Fruit fly (Drosophila melanogaster) ovary, adult (tissue): Measurements from ENCODE around the gene CG11791.

Source experiments
- CG17801 ChIP-seq: fragments of 200-800 bp; optimal IDR thresholded peaks from 2 replicates; lab custom pipeline; 2019; ENCODE audit warnings: missing biosample characterization, mild to moderate bottlenecking, missing genetic modification characterization, moderate library complexity; ENCODE audit not compliant: partially characterized antibody

The CG11791 gene

dm6 chr3R:25044816-25045551 is 4.4 kb upstream of the CG11791 start, which contains the start of gene 5PtaseI:
Gene 5PtaseI (minus strand): TSS chr3R:25045151.
- TF ChIP-seq CG17801 (GFP tag; lab: Kevin White, UChicago) = no peak

- TF ChIP-seq CG17801 (GFP tag; lab: Kevin White, UChicago) = no peak
Observed at dm6 chr3R:25046023-25046422, 3.4 kb upstream of the CG11791 start, which contains the start of gene CG11786. Gene CG11786 (plus strand): TSS chr3R:25046323.

dm6 chr3R:25047504-25047903 is 1.9 kb upstream of the CG11791 start, which contains the start of gene CG11790:
Gene CG11790 (plus strand): TSS chr3R:25047706.
- TF ChIP-seq CG17801 (GFP tag; lab: Kevin White, UChicago) = peak; percentile 38

- peak; percentile 88 for TF ChIP-seq CG17801 (GFP tag; lab: Kevin White, UChicago)
Observed at dm6 chr3R:25049742-25050517, 514 bp downstream of the CG11791 start.

dm6 chr3R:25050649-25051048 is 1.2 kb downstream of the CG11791 start:
- TF ChIP-seq CG17801 (GFP tag; lab: Kevin White, UChicago) = no peak

- TF ChIP-seq CG17801 (GFP tag; lab: Kevin White, UChicago) = no peak
Observed at dm6 chr3R:25051441-25052097, 2.2 kb downstream of the CG11791 start.

- peak; percentile 32 for TF ChIP-seq CG17801 (GFP tag; lab: Kevin White, UChicago)
Observed at dm6 chr3R:25054451-25055188, 5.2 kb downstream of the CG11791 start, which contains the start of gene CG31109. Gene CG31109 (minus strand): TSS chr3R:25054653.

dm6 chr3R:25056016-25056415 is 6.6 kb downstream of the CG11791 start, which contains the start of the genes CG31111 and stac:
Gene CG31111 (minus strand): TSS chr3R:25056177.
Gene stac (plus strand): TSS chr3R:25056286.
- no peak for TF ChIP-seq CG17801 (GFP tag; lab: Kevin White, UChicago)

dm6 chr3R:25056488-25057157 is 7.2 kb downstream of the CG11791 start:
- TF ChIP-seq CG17801 (GFP tag; lab: Kevin White, UChicago) = no peak

- no peak for TF ChIP-seq CG17801 (GFP tag; lab: Kevin White, UChicago)
Observed at dm6 chr3R:25060462-25060861, 11.0 kb downstream of the CG11791 start.

- peak; percentile 39 for TF ChIP-seq CG17801 (GFP tag; lab: Kevin White, UChicago)
Observed at dm6 chr3R:25064907-25065841, 15.8 kb downstream of the CG11791 start, which contains the start of the genes veli and PQBP1. Gene veli (minus strand): TSS chr3R:25065591. Gene PQBP1 (plus strand): TSS chr3R:25065791.

dm6 chr3R:25066856-25067255 is 17.4 kb downstream of the CG11791 start:
- no peak for TF ChIP-seq CG17801 (GFP tag; lab: Kevin White, UChicago)
